Fruit fly (Drosophila melanogaster): Measurements from ENCODE around the gene BigH1.

DNA sequence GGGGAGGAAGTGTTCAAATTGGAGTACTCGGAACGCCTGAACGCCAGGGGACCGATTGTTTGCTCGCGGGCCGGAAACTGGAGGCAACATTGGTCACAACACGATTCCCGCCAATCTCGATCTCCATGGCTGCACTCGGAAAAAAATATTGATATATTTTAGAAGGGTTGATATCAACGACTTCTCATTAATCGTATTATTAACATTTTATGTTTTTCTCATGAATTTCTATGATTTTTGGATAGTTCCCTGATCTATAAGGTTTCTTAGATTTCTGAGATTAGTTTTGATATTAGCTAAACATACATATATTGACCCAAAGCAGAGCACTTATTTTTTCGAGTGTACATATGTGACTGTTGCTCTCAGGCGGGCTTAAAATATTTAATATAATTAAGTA is 31.3 kb upstream of the BigH1 start:
- TF ChIP-seq CTCF (optimal IDR thresholded peaks at IDR 0.05) (no peak), CG8478 (optimal IDR thresholded peaks at IDR 0.05) (no peak)

Data from S2 (cell line).